Worm (Caenorhabditis elegans) whole organism, young adult: ENCODE results near the gene ins-13.

Source experiments
- B0035.1 ChIP-seq: sonication (generic microtip); optimal IDR thresholded peaks from 2 replicates; lab custom pipeline; 2016; ENCODE audit warnings: missing genetic modification characterization, mild to moderate bottlenecking, missing compliant biosample characterization, missing genotype, missing genetic modification reagents
- C17E4.6 ChIP-seq: fragments of 200-800 bp; sonication (Bioruptor generic); IDR thresholded peaks from 2 replicates; pipeline ENCODE4 v1.3.6; 2022; ENCODE audit warnings: missing genetic modification reagents, missing genetic modification characterization, missing compliant biosample characterization
- K11D2.4 ChIP-seq: fragments of 200-800 bp; sonication (Bioruptor generic); IDR thresholded peaks from 2 replicates; pipeline ENCODE4 v1.3.6; 2022; ENCODE audit warnings: missing genetic modification reagents, missing genetic modification characterization, missing compliant biosample characterization
- K12H6.12 ChIP-seq: fragments of 200-800 bp; sonication (Bioruptor generic); optimal IDR thresholded peaks from 2 replicates; lab custom pipeline; 2018; ENCODE audit warnings: mild to moderate bottlenecking, missing genetic modification characterization, missing compliant biosample characterization
- T07F8.4 ChIP-seq: sonication (generic microtip); optimal IDR thresholded peaks from 2 replicates; lab custom pipeline; 2016; ENCODE audit warnings: mild to moderate bottlenecking, missing genetic modification characterization, moderate library complexity, missing compliant biosample characterization
- Y53F4B.3 ChIP-seq: fragments of 200-800 bp; sonication (Bioruptor generic); IDR thresholded peaks from 2 replicates; pipeline ENCODE4 v1.3.6; 2022; ENCODE audit warnings: missing genetic modification reagents, missing genetic modification characterization, missing compliant biosample characterization
- Y53G8AR.9 ChIP-seq: fragments of 200-800 bp; sonication (Bioruptor generic); conservative IDR thresholded peaks from 2 replicates; pipeline ENCODE4 v1.3.6; 2022; ENCODE audit warnings: missing genetic modification reagents, missing genetic modification characterization, missing compliant biosample characterization
- Y95B8A.8 ChIP-seq: fragments of 200-800 bp; sonication (Bioruptor generic); IDR thresholded peaks from 2 replicates; pipeline ENCODE4 v1.3.6; 2022; ENCODE audit warnings: missing genetic modification reagents, missing genetic modification characterization, missing compliant biosample characterization
- aptf-2 ChIP-seq: fragments of 200-800 bp; sonication (Bioruptor generic); conservative IDR thresholded peaks from 2 replicates; pipeline ENCODE4 v1.3.6; 2022; ENCODE audit warnings: missing genetic modification reagents, missing genetic modification characterization, missing compliant biosample characterization
- bed-1 ChIP-seq: fragments of 200-800 bp; sonication (Bioruptor generic); IDR thresholded peaks from 2 replicates; pipeline ENCODE4 v1.3.6; 2022; ENCODE audit warnings: missing genetic modification reagents, missing genetic modification characterization, missing compliant biosample characterization
- ceh-100 ChIP-seq: fragments of 200-800 bp; sonication (Bioruptor generic); IDR thresholded peaks from 2 replicates; pipeline ENCODE4 v1.3.6; 2022; ENCODE audit warnings: missing genetic modification reagents, missing genetic modification characterization, missing compliant biosample characterization
- ceh-27 ChIP-seq: fragments of 200-800 bp; sonication (Bioruptor generic); optimal IDR thresholded peaks from 2 replicates; lab custom pipeline; 2018; ENCODE audit warnings: mild to moderate bottlenecking, missing genetic modification characterization, moderate library complexity, missing compliant biosample characterization
- ceh-58 ChIP-seq: fragments of 200-800 bp; sonication (Bioruptor generic); IDR thresholded peaks from 2 replicates; pipeline ENCODE4 v1.3.6; 2022; ENCODE audit warnings: missing genetic modification characterization, missing compliant biosample characterization
- egl-18 ChIP-seq: fragments of 200-800 bp; sonication (Bioruptor generic); IDR thresholded peaks from 2 replicates; pipeline ENCODE4 v1.3.6; 2022; ENCODE audit warnings: missing genetic modification reagents, missing genetic modification characterization, missing compliant biosample characterization
- egrh-3 ChIP-seq: fragments of 200-800 bp; sonication (Bioruptor generic); IDR thresholded peaks from 2 replicates; pipeline ENCODE4 v1.3.6; 2022; ENCODE audit warnings: missing genetic modification reagents, missing genetic modification characterization, missing compliant biosample characterization
- ekl-4 ChIP-seq: fragments of 200-800 bp; sonication (Bioruptor generic); IDR thresholded peaks from 2 replicates; pipeline ENCODE4 v1.3.6; 2022; ENCODE audit warnings: missing genetic modification reagents, missing genetic modification characterization, missing compliant biosample characterization
- fkh-3 ChIP-seq: sonication (generic microtip); optimal IDR thresholded peaks from 2 replicates; lab custom pipeline; 2016; ENCODE audit warnings: mild to moderate bottlenecking, missing genetic modification characterization, missing compliant biosample characterization
- hlh-26 ChIP-seq: fragments of 200-800 bp; sonication (Bioruptor generic); conservative IDR thresholded peaks from 2 replicates; pipeline ENCODE4 v1.3.6; 2022; ENCODE audit warnings: missing genetic modification reagents, missing genetic modification characterization, missing compliant biosample characterization
- hsf-1 ChIP-seq: fragments of 200-800 bp; sonication (Bioruptor generic); IDR thresholded peaks from 2 replicates; pipeline ENCODE4 v1.3.6; 2022; ENCODE audit warnings: missing genetic modification reagents, missing genetic modification characterization, missing compliant biosample characterization
- lag-1 ChIP-seq: fragments of 200-800 bp; sonication (Bioruptor generic); IDR thresholded peaks from 2 replicates; pipeline ENCODE4 v1.3.6; 2022; ENCODE audit warnings: missing genetic modification reagents, missing genetic modification characterization, missing compliant biosample characterization
- let-526 ChIP-seq: fragments of 200-800 bp; sonication (Bioruptor generic); IDR thresholded peaks from 2 replicates; pipeline ENCODE4 v1.3.6; 2022; ENCODE audit warnings: missing genetic modification reagents, missing genetic modification characterization, missing compliant biosample characterization
- let-607 ChIP-seq, 2 experiments: fragments of 200-800 bp in 1 of 2; sonication (Bioruptor generic) in 1 of 2; sonication (generic microtip) in 1 of 2; optimal IDR thresholded peaks; 2 replicates each; lab custom pipeline; 2016 to 2018; ENCODE audit warnings: mild to moderate bottlenecking in 2 of 2, missing compliant biosample characterization in 2 of 2, missing genetic modification characterization in 2 of 2, moderate library complexity in 2 of 2, missing genotype in 1 of 2
- lin-26 ChIP-seq: fragments of 200-800 bp; sonication (Bioruptor generic); IDR thresholded peaks from 2 replicates; pipeline ENCODE4 v1.3.6; 2022; ENCODE audit warnings: missing genetic modification reagents, missing genetic modification characterization, missing compliant biosample characterization
- lin-35 ChIP-seq, 3 experiments: fragments of 150-350 bp in 2 of 3; sonication (generic microtip) in 1 of 3; optimal IDR thresholded peaks; 2 replicates each; lab custom pipeline; 2014 to 2018; ENCODE audit warnings: missing biosample characterization in 3 of 3, missing genetic modification characterization in 3 of 3, missing genetic modification reagents in 3 of 3
- lin-40 ChIP-seq: sonication (generic microtip); optimal IDR thresholded peaks from 2 replicates; lab custom pipeline; 2016; ENCODE audit warnings: missing genetic modification characterization, mild to moderate bottlenecking, missing compliant biosample characterization, missing genotype, missing genetic modification reagents
- lsy-27 ChIP-seq: sonication (generic microtip); optimal IDR thresholded peaks from 2 replicates; lab custom pipeline; 2017; ENCODE audit warnings: missing genetic modification characterization, mild to moderate bottlenecking, missing compliant biosample characterization, antibody characterized with exemption, missing genotype, borderline replicate concordance; ENCODE audit not compliant: insufficient read depth
- mel-28 ChIP-seq: sonication (generic microtip); optimal IDR thresholded peaks from 2 replicates; lab custom pipeline; 2016; ENCODE audit warnings: borderline replicate concordance, mild to moderate bottlenecking, missing genetic modification characterization, missing compliant biosample characterization
- mes-4 ChIP-seq: sonication (generic microtip); optimal IDR thresholded peaks from 2 replicates; lab custom pipeline; 2016; ENCODE audit warnings: missing genotype, missing genetic modification characterization, missing compliant biosample characterization
- nfya-2 ChIP-seq: fragments of 200-800 bp; sonication (Bioruptor generic); IDR thresholded peaks from 2 replicates; pipeline ENCODE4 v1.3.6; 2022; ENCODE audit warnings: missing genetic modification reagents, missing genetic modification characterization, missing compliant biosample characterization
- nhr-120 ChIP-seq: fragments of 200-800 bp; sonication (Bioruptor generic); IDR thresholded peaks from 2 replicates; pipeline ENCODE4 v1.3.6; 2022; ENCODE audit warnings: missing genetic modification characterization, missing compliant biosample characterization
- nhr-80 ChIP-seq: sonication (generic microtip); optimal IDR thresholded peaks from 2 replicates; lab custom pipeline; 2016; ENCODE audit warnings: missing genetic modification characterization, missing compliant biosample characterization
- rec-8 ChIP-seq, 2 experiments: sonication (generic microtip); optimal IDR thresholded peaks; 2 replicates each; lab custom pipeline; 2016; ENCODE audit warnings: mild to moderate bottlenecking in 2 of 2, missing genetic modification characterization in 2 of 2, missing genetic modification reagents in 2 of 2, missing genotype in 2 of 2, missing biosample characterization in 1 of 2, missing compliant biosample characterization in 1 of 2, moderate library complexity in 1 of 2
- repo-1 ChIP-seq: sonication (generic microtip); optimal IDR thresholded peaks from 2 replicates; lab custom pipeline; 2017; ENCODE audit warnings: mild to moderate bottlenecking, missing genetic modification characterization, missing compliant biosample characterization
- sdz-38 ChIP-seq: sonication (generic microtip); optimal IDR thresholded peaks from 2 replicates; lab custom pipeline; 2016; ENCODE audit warnings: missing genotype, missing genetic modification characterization, missing compliant biosample characterization
- sea-2 ChIP-seq: fragments of 200-800 bp; sonication (Bioruptor generic); IDR thresholded peaks from 2 replicates; pipeline ENCODE4 v1.3.6; 2022; ENCODE audit warnings: missing genetic modification characterization, missing compliant biosample characterization
- snpc-1.1 ChIP-seq: sonication (generic microtip); optimal IDR thresholded peaks from 2 replicates; lab custom pipeline; 2017; ENCODE audit warnings: missing genetic modification characterization, mild to moderate bottlenecking, missing compliant biosample characterization, antibody characterized with exemption, moderate library complexity, missing genotype, missing genetic modification reagents; ENCODE audit not compliant: insufficient read depth
- snpc-1.3 ChIP-seq: sonication (generic microtip); optimal IDR thresholded peaks from 2 replicates; lab custom pipeline; 2017; ENCODE audit warnings: missing genetic modification characterization, mild to moderate bottlenecking, missing compliant biosample characterization, antibody characterized with exemption, moderate library complexity, missing genotype, missing genetic modification reagents; ENCODE audit not compliant: insufficient read depth
- somi-1 ChIP-seq: fragments of 200-800 bp; sonication (Bioruptor generic); optimal IDR thresholded peaks from 2 replicates; lab custom pipeline; 2018; ENCODE audit warnings: mild to moderate bottlenecking, missing genetic modification characterization, missing compliant biosample characterization
- unc-130 ChIP-seq: sonication (generic microtip); optimal IDR thresholded peaks from 2 replicates; lab custom pipeline; 2016; ENCODE audit warnings: missing genetic modification reagents, missing genetic modification characterization, missing compliant biosample characterization
- zfh-2 ChIP-seq: fragments of 200-800 bp; sonication (Bioruptor generic); conservative IDR thresholded peaks from 2 replicates; pipeline ENCODE4 v1.3.6; 2022; ENCODE audit warnings: missing genetic modification reagents, missing genetic modification characterization, missing compliant biosample characterization
- ztf-26 ChIP-seq: sonication (generic microtip); optimal IDR thresholded peaks from 2 replicates; lab custom pipeline; 2017; ENCODE audit warnings: missing genetic modification characterization, missing compliant biosample characterization
- ztf-28 ChIP-seq: fragments of 200-800 bp; sonication (Bioruptor generic); IDR thresholded peaks from 2 replicates; pipeline ENCODE4 v1.3.6; 2022; ENCODE audit warnings: missing genetic modification reagents, missing genetic modification characterization, missing compliant biosample characterization
- ztf-3 ChIP-seq: fragments of 200-800 bp; sonication (Bioruptor generic); optimal IDR thresholded peaks from 2 replicates; lab custom pipeline; 2018; ENCODE audit warnings: mild to moderate bottlenecking, missing genetic modification characterization, missing compliant biosample characterization

ins-13 gene

ce11 chrII:5579236-5579635, 34.6 kb upstream of the ins-13 start:
- no peak for TF ChIP-seq ceh-58
- TF ChIP-seq bed-1 (GFP tag; lab: Robert Waterston, UW), result 0 out of 2 replicates have a peak, but pooled peaks have one; percentile 56

- no peak for TF ChIP-seq mes-4
- no peak for TF ChIP-seq sea-2 (GFP tag; lab: Robert Waterston, UW)
- no peak for TF ChIP-seq Y53G8AR.9
- TF ChIP-seq egrh-3 (GFP tag; lab: Robert Waterston, UW), result peak; percentile 76
- peak; percentile 74; the same call in 1 of the 2 replicates for TF ChIP-seq zfh-2 (GFP tag; lab: Robert Waterston, UW)
These were observed 34.0 kb upstream of the ins-13 start for ce11 chrII:5578714-5579113.

ce11 chrII:5578035-5578434, 33.4 kb upstream of the ins-13 start, which contains the start of gene T25E4.1:
T25E4.1 (plus strand) TSS chrII:5578335.
- no peak for TF ChIP-seq rec-8 (tag; optimal IDR thresholded peaks at IDR 0.05; lab: Kevin White, UChicago)
- no peak for TF ChIP-seq fkh-3
- no peak for TF ChIP-seq unc-130 (GFP tag; lab: Kevin White, UChicago)
- no peak for TF ChIP-seq aptf-2
- no peak for TF ChIP-seq C17E4.6 (GFP tag; lab: Robert Waterston, UW)
- TF ChIP-seq ceh-27 (GFP tag; lab: Kevin White, UChicago), result no peak
- TF ChIP-seq B0035.1, result no peak
- TF ChIP-seq lsy-27 (tag; lab: Kevin White, UChicago), result no peak
- TF ChIP-seq T07F8.4 (tag; lab: Kevin White, UChicago), result no peak
- TF ChIP-seq hsf-1 (GFP tag; lab: Robert Waterston, UW), result no peak
- TF ChIP-seq snpc-1.1, result no peak
- TF ChIP-seq Y53G8AR.9, result no peak
- no peak for TF ChIP-seq hlh-26
- no peak for TF ChIP-seq ztf-26 (tag; lab: Kevin White, UChicago)
- TF ChIP-seq let-526 (GFP tag; lab: Robert Waterston, UW), result no peak
- TF ChIP-seq somi-1 (GFP tag; lab: Kevin White, UChicago), result no peak

- TF ChIP-seq repo-1 (tag; lab: Kevin White, UChicago) (peak; percentile 15), Y95B8A.8 (GFP tag; lab: Robert Waterston, UW) (no peak), lin-35 (GFP tag; optimal IDR thresholded peaks at IDR 0.05; lab: Kevin White, UChicago) (peak in 1 of 3 experiments; percentile 62), egl-18 (GFP tag; lab: Robert Waterston, UW) (no peak), snpc-1.3 (peak; percentile 80), snpc-1.1 (no peak), sdz-38 (tag; lab: Kevin White, UChicago) (no peak), mel-28 (tag; lab: Kevin White, UChicago) (no peak), Y53F4B.3 (GFP tag; lab: Robert Waterston, UW) (0 out of 2 replicates have a peak, but pooled peaks have one; percentile 30), ztf-3 (GFP tag; lab: Kevin White, UChicago) (no peak), hlh-26 (no peak), ztf-28 (GFP tag; lab: Robert Waterston, UW) (no peak), let-607 (tag; optimal IDR thresholded peaks at IDR 0.05; lab: Kevin White, UChicago) (peak; percentile 17 to 31), lin-26 (GFP tag; lab: Robert Waterston, UW) (peak; percentile 86), nfya-2 (GFP tag; lab: Robert Waterston, UW) (no peak), K12H6.12 (tag; lab: Kevin White, UChicago) (no peak), ekl-4 (peak; percentile 40; the same call in 1 of the 2 replicates), nhr-120 (GFP tag; lab: Robert Waterston, UW) (no peak), bed-1 (GFP tag; lab: Robert Waterston, UW) (no peak), K11D2.4 (GFP tag; lab: Robert Waterston, UW) (no peak), sea-2 (GFP tag; lab: Robert Waterston, UW) (no peak), ceh-100 (GFP tag; lab: Robert Waterston, UW) (peak; percentile 53; the same call in 1 of the 2 replicates), lag-1 (no peak), nhr-80 (peak; percentile 28), lin-40 (tag; lab: Kevin White, UChicago) (peak; percentile 48)
These were observed 32.4 kb upstream of the ins-13 start for ce11 chrII:5577060-5577459.
